Fruit fly (Drosophila melanogaster) whole organism, embryonic: ENCODE measurements around the gene Hand.
A peak's percentile ranks its signal among the peaks of the same experiment; 100 is the strongest.

Experiments
- ATbp ChIP-seq: fragments of 200-800 bp; sonication (Bioruptor generic); optimal IDR thresholded peaks from 2 replicates; lab custom pipeline; 2017; ENCODE audit warnings: missing biosample characterization, mild to moderate bottlenecking, missing genetic modification characterization, missing genetic modification reagents
- B-H1 ChIP-seq: fragments of 200-800 bp; sonication (Bioruptor generic); IDR thresholded peaks from 3 replicates; pipeline ENCODE4 v1.3.6; 2022; ENCODE audit warnings: missing biosample characterization, missing genetic modification characterization
- CG11093 ChIP-seq: fragments of 200-800 bp; sonication (Bioruptor generic); IDR thresholded peaks from 3 replicates; pipeline ENCODE4 v1.3.6; 2022; ENCODE audit warnings: missing biosample characterization, missing genetic modification characterization
- CG12769 ChIP-seq: fragments of 200-800 bp; sonication (Bioruptor generic); optimal IDR thresholded peaks from 2 replicates; lab custom pipeline; 2019; ENCODE audit warnings: missing biosample characterization, mild to moderate bottlenecking, missing genetic modification characterization, moderate library complexity
- CG14860 ChIP-seq: fragments of 200-800 bp; sonication (Bioruptor generic); IDR thresholded peaks from 3 replicates; pipeline ENCODE4 v1.3.6; 2022; ENCODE audit warnings: missing biosample characterization, missing genetic modification characterization; ENCODE audit not compliant: partially characterized antibody
- CG15073 ChIP-seq: fragments of 200-800 bp; sonication (Bioruptor generic); optimal IDR thresholded peaks from 2 replicates; lab custom pipeline; 2016; ENCODE audit warnings: missing biosample characterization, missing genetic modification characterization
- CG16779 ChIP-seq: fragments of 200-800 bp; sonication (Bioruptor generic); IDR thresholded peaks from 2 replicates; pipeline ENCODE4 v1.3.6; 2022; ENCODE audit warnings: missing biosample characterization, missing genetic modification characterization
- CG16813 ChIP-seq: fragments of 200-800 bp; sonication (Bioruptor generic); IDR thresholded peaks from 3 replicates; pipeline ENCODE4 v1.3.6; 2022; ENCODE audit warnings: missing biosample characterization, missing genetic modification characterization; ENCODE audit not compliant: partially characterized antibody
- CG3065 ChIP-seq: fragments of 200-800 bp; sonication (Bioruptor generic); optimal IDR thresholded peaks from 2 replicates; lab custom pipeline; 2016; ENCODE audit warnings: missing biosample characterization, missing genetic modification characterization
- CG32772 ChIP-seq: fragments of 200-800 bp; sonication (Bioruptor generic); IDR thresholded peaks from 2 replicates; pipeline ENCODE4 v1.3.6; 2022; ENCODE audit warnings: missing biosample characterization, missing genetic modification characterization
- CG33557 ChIP-seq: fragments of 200-800 bp; sonication (Bioruptor generic); optimal IDR thresholded peaks from 2 replicates; lab custom pipeline; 2019; ENCODE audit warnings: missing biosample characterization, mild to moderate bottlenecking, missing genetic modification characterization, moderate library complexity
- CG42726 ChIP-seq: fragments of 200-800 bp; sonication (Bioruptor generic); IDR thresholded peaks from 2 replicates; pipeline ENCODE4 v1.3.6; 2022; ENCODE audit warnings: missing biosample characterization, missing genetic modification characterization; ENCODE audit not compliant: partially characterized antibody
- CG4282 ChIP-seq: fragments of 200-800 bp; sonication (Bioruptor generic); optimal IDR thresholded peaks from 2 replicates; lab custom pipeline; 2016; ENCODE audit warnings: missing biosample characterization, missing genetic modification characterization
- CG4360 ChIP-seq: fragments of 200-800 bp; sonication (Bioruptor generic); IDR thresholded peaks from 2 replicates; pipeline ENCODE4 v1.3.6; 2022; ENCODE audit warnings: missing biosample characterization, missing genetic modification characterization
- CG43689 ChIP-seq: fragments of 200-800 bp; sonication (Bioruptor generic); IDR thresholded peaks from 2 replicates; pipeline ENCODE4 v1.3.6; 2022; ENCODE audit warnings: missing biosample characterization, missing genetic modification characterization
- CG5953 ChIP-seq: fragments of 200-800 bp; sonication (Bioruptor generic); IDR thresholded peaks from 2 replicates; pipeline ENCODE4 v1.3.6; 2022; ENCODE audit warnings: missing biosample characterization, missing genetic modification characterization
- CG6175 ChIP-seq: fragments of 200-800 bp; sonication (Bioruptor generic); IDR thresholded peaks from 3 replicates; pipeline ENCODE4 v1.3.6; 2022; ENCODE audit warnings: missing biosample characterization, missing genetic modification characterization
- CG6689 ChIP-seq: fragments of 200-800 bp; sonication (Bioruptor generic); IDR thresholded peaks from 2 replicates; pipeline ENCODE4 v1.3.6; 2022; ENCODE audit warnings: missing biosample characterization, missing genetic modification characterization
- CG8359 ChIP-seq: fragments of 200-800 bp; sonication (Bioruptor generic); optimal IDR thresholded peaks from 2 replicates; lab custom pipeline; 2017; ENCODE audit warnings: missing biosample characterization, mild to moderate bottlenecking, missing genetic modification characterization, borderline replicate concordance
- CG9727 ChIP-seq: fragments of 200-800 bp; sonication (Bioruptor generic); optimal IDR thresholded peaks from 3 replicates; lab custom pipeline; 2017; ENCODE audit warnings: missing biosample characterization, mild to moderate bottlenecking, missing genetic modification characterization
- CG9797 ChIP-seq: fragments of 200-800 bp; sonication (Bioruptor generic); optimal IDR thresholded peaks from 3 replicates; lab custom pipeline; 2018; ENCODE audit warnings: missing biosample characterization, mild to moderate bottlenecking, missing genetic modification characterization
- CG9876 ChIP-seq: fragments of 200-800 bp; sonication (Bioruptor generic); optimal IDR thresholded peaks from 2 replicates; lab custom pipeline; 2016; ENCODE audit warnings: missing biosample characterization, missing genetic modification characterization
- Dbx ChIP-seq: fragments of 200-800 bp; sonication (Bioruptor generic); IDR thresholded peaks from 3 replicates; pipeline ENCODE4 v1.3.6; 2022; ENCODE audit warnings: missing biosample characterization, missing genetic modification characterization
- Dref ChIP-seq: fragments of 200-800 bp; sonication (Bioruptor generic); IDR thresholded peaks from 2 replicates; pipeline ENCODE4 v1.3.6; 2022; ENCODE audit warnings: missing biosample characterization, missing genetic modification characterization
- Elba2 ChIP-seq: fragments of 200-800 bp; sonication (Bioruptor generic); optimal IDR thresholded peaks from 3 replicates; lab custom pipeline; 2016; ENCODE audit warnings: missing biosample characterization, missing genetic modification characterization
- H15 ChIP-seq: fragments of 200-800 bp; sonication (Bioruptor generic); IDR thresholded peaks from 3 replicates; pipeline ENCODE4 v1.3.6; 2022; ENCODE audit warnings: missing biosample characterization, missing genetic modification characterization
- HHEX ChIP-seq: fragments of 200-800 bp; sonication (Bioruptor generic); optimal IDR thresholded peaks from 3 replicates; lab custom pipeline; 2017; ENCODE audit warnings: missing biosample characterization, mild to moderate bottlenecking, missing genetic modification characterization, missing genetic modification reagents
- Hsf ChIP-seq: fragments of 200-800 bp; sonication (Bioruptor generic); optimal IDR thresholded peaks from 3 replicates; lab custom pipeline; 2016; ENCODE audit warnings: missing biosample characterization, missing genetic modification characterization
- NK7.1 ChIP-seq: fragments of 200-800 bp; sonication (Bioruptor generic); optimal IDR thresholded peaks from 3 replicates; lab custom pipeline; 2016; ENCODE audit warnings: missing biosample characterization, missing genetic modification characterization
- Rfx ChIP-seq: fragments of 200-800 bp; sonication (Bioruptor generic); IDR thresholded peaks from 2 replicates; pipeline ENCODE4 v1.3.6; 2022; ENCODE audit warnings: missing biosample characterization, missing genetic modification characterization
- Ssrp ChIP-seq: fragments of 200-800 bp; sonication (Bioruptor generic); optimal IDR thresholded peaks from 2 replicates; lab custom pipeline; 2018; ENCODE audit warnings: missing biosample characterization, mild to moderate bottlenecking, missing genetic modification characterization, moderate library complexity
- ara ChIP-seq: fragments of 200-800 bp; sonication (Bioruptor generic); IDR thresholded peaks from 2 replicates; pipeline ENCODE4 v1.3.6; 2022; ENCODE audit warnings: missing biosample characterization, missing genetic modification characterization
- cas ChIP-seq: fragments of 200-800 bp; sonication (Bioruptor generic); IDR thresholded peaks from 2 replicates; pipeline ENCODE4 v1.3.6; 2022; ENCODE audit warnings: missing biosample characterization, missing genetic modification characterization
- exex ChIP-seq: fragments of 200-800 bp; sonication (Bioruptor generic); optimal IDR thresholded peaks from 4 replicates; lab custom pipeline; 2018; ENCODE audit warnings: missing biosample characterization, mild to moderate bottlenecking, missing genetic modification characterization, moderate library complexity
- gt ChIP-seq: fragments of 200-800 bp; sonication (Bioruptor generic); IDR thresholded peaks from 2 replicates; pipeline ENCODE4 v1.3.6; 2022; ENCODE audit warnings: missing biosample characterization, missing genetic modification characterization
- hbn ChIP-seq: fragments of 200-800 bp; sonication (Bioruptor generic); IDR thresholded peaks from 2 replicates; pipeline ENCODE4 v1.3.6; 2022; ENCODE audit warnings: missing biosample characterization, missing genetic modification characterization; ENCODE audit not compliant: partially characterized antibody
- hkb ChIP-seq, 2 experiments: fragments of 200-800 bp in 1 of 2; fragments of >200 bp in 1 of 2; sonication (Bioruptor generic) in 1 of 2; IDR thresholded peaks in 1 of 2; optimal IDR thresholded peaks in 1 of 2; 2 replicates each; pipeline versions ENCODE4 v1.3.6 to Lab custom; 2017 to 2022; ENCODE audit warnings: missing biosample characterization in 1 of 2, missing genetic modification characterization in 1 of 2
- hth ChIP-seq: fragments of >200 bp; optimal IDR thresholded peaks from 2 replicates; lab custom pipeline; 2017; ENCODE audit warnings: inconsistent platforms
- ind ChIP-seq: fragments of 200-800 bp; sonication (Bioruptor generic); optimal IDR thresholded peaks from 3 replicates; lab custom pipeline; 2016; ENCODE audit warnings: missing biosample characterization, missing genetic modification characterization
- lov ChIP-seq, 2 experiments: fragments of 200-800 bp in 1 of 2; fragments of >200 bp in 1 of 2; sonication (Bioruptor generic) in 1 of 2; IDR thresholded peaks in 1 of 2; optimal IDR thresholded peaks in 1 of 2; 2 replicates in 1 of 2; 3 replicates in 1 of 2; pipeline versions ENCODE4 v1.3.6 to Lab custom; 2017 to 2022; ENCODE audit warnings: missing biosample characterization in 1 of 2, missing genetic modification characterization in 1 of 2
- nmo ChIP-seq: fragments of 200-800 bp; sonication (Bioruptor generic); optimal IDR thresholded peaks from 2 replicates; lab custom pipeline; 2018; ENCODE audit warnings: missing biosample characterization, mild to moderate bottlenecking, missing genetic modification characterization, moderate library complexity
- oc ChIP-seq: fragments of 200-800 bp; sonication (Bioruptor generic); optimal IDR thresholded peaks from 2 replicates; lab custom pipeline; 2018; ENCODE audit warnings: missing biosample characterization, mild to moderate bottlenecking, missing genetic modification characterization, moderate library complexity
- slp2 ChIP-seq: fragments of 200-800 bp; sonication (Bioruptor generic); optimal IDR thresholded peaks from 2 replicates; lab custom pipeline; 2016; ENCODE audit warnings: missing biosample characterization, missing genetic modification characterization
- so ChIP-seq: fragments of 200-800 bp; sonication (Bioruptor generic); IDR thresholded peaks from 3 replicates; pipeline ENCODE4 v1.3.6; 2022; ENCODE audit warnings: missing biosample characterization, missing genetic modification characterization
- sr ChIP-seq: fragments of 200-800 bp; sonication (Bioruptor generic); IDR thresholded peaks from 3 replicates; pipeline ENCODE4 v1.3.6; 2022; ENCODE audit warnings: missing biosample characterization, missing genetic modification characterization
- tna ChIP-seq: fragments of 200-800 bp; sonication (Bioruptor generic); IDR thresholded peaks from 2 replicates; pipeline ENCODE4 v1.3.6; 2022; ENCODE audit warnings: missing biosample characterization, missing genetic modification characterization; ENCODE audit not compliant: partially characterized antibody
- unpg ChIP-seq: fragments of 200-800 bp; sonication (Bioruptor generic); optimal IDR thresholded peaks from 3 replicates; lab custom pipeline; 2018; ENCODE audit warnings: missing biosample characterization, mild to moderate bottlenecking, missing genetic modification characterization, moderate library complexity
- wdn ChIP-seq: fragments of 200-800 bp; sonication (Bioruptor generic); IDR thresholded peaks from 2 replicates; pipeline ENCODE4 v1.3.6; 2022; ENCODE audit warnings: missing biosample characterization, missing genetic modification characterization
- wor ChIP-seq: fragments of 200-800 bp; sonication (Bioruptor generic); IDR thresholded peaks from 2 replicates; pipeline ENCODE4 v1.3.6; 2022; ENCODE audit warnings: missing biosample characterization, missing genetic modification characterization
- zfh1 ChIP-seq: fragments of 200-800 bp; sonication (Bioruptor generic); IDR thresholded peaks from 3 replicates; pipeline ENCODE4 v1.3.6; 2022; ENCODE audit warnings: missing biosample characterization, missing genetic modification characterization

The Hand gene

DNA sequence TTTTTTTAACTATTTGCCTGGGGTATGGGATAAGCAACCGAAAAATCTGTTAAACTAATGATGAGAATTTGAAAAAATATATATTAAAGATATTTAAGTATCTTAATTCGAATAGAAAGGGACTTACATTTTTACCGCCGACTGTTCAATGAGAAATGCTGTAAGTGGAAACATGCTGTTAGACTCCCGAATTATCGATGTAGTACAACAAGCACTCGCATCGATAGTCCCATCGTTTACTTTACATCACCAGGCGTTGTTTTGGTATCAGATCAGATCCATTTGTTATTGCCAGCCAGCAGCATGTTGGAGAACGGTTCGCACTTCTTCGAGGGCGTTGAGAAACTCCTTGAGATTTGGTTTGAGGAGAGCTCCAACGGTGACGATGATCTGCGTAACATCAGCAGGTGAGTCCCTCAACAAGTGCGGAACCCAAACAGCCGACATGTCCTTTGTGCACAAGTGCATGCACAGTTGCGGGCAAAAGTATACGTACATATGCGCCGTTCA is 44.1 kb upstream of the Hand start, which contains the start of gene SamDC (continued):
- TF ChIP-seq sr (GFP tag; lab: Robert Waterston, UW) (no peak), CG43689 (GFP tag; lab: Robert Waterston, UW) (no peak), Dbx (GFP tag; lab: Robert Waterston, UW) (peak; percentile 73; the same call in 2 of the 3 replicates), Hsf (GFP tag; lab: Kevin White, UChicago) (peak; percentile 36), exex (tag; lab: Kevin White, UChicago) (no peak), gt (GFP tag; lab: Robert Waterston, UW) (no peak), CG15073 (no peak), oc (tag; lab: Kevin White, UChicago) (no peak), zfh1 (peak; percentile 37; the same call in 1 of the 3 replicates), hbn (GFP tag; lab: Robert Waterston, UW) (peak; percentile 54), so (GFP tag; lab: Robert Waterston, UW) (no peak), NK7.1 (peak; percentile 27), unpg (GFP tag; lab: Kevin White, UChicago) (peak; percentile 57), Dref (GFP tag; lab: Robert Waterston, UW) (peak; percentile 91), Ssrp (tag; lab: Kevin White, UChicago) (peak; percentile 57), tna (peak; percentile 77), cas (GFP tag; lab: Robert Waterston, UW) (0 out of 2 replicates have a peak, but pooled peaks have one; percentile 13), Elba2 (GFP tag; lab: Kevin White, UChicago) (no peak), CG6175 (GFP tag; lab: Robert Waterston, UW) (no peak), CG5953 (GFP tag; lab: Robert Waterston, UW) (no peak), hth (lab: Kevin White, UChicago) (no peak), wor (GFP tag; lab: Robert Waterston, UW) (no peak), CG8359 (GFP tag; lab: Kevin White, UChicago) (no peak), CG3065 (GFP tag; lab: Kevin White, UChicago) (no peak), ATbp (GFP tag; lab: Kevin White, UChicago) (no peak), CG16779 (no peak), hkb (optimal IDR thresholded peaks at IDR 0.05; lab: Kevin White, UChicago) (no peak), hkb (GFP tag; IDR thresholded peaks at IDR 0.05; lab: Robert Waterston, UW) (peak; percentile 53; the same call in 1 of the 2 replicates), ara (GFP tag; lab: Robert Waterston, UW) (peak; percentile 58; the same call in 1 of the 2 replicates), CG9727 (GFP tag; lab: Kevin White, UChicago) (no peak), CG16813 (GFP tag; lab: Robert Waterston, UW) (peak; percentile 81), CG9876 (no peak), CG33557 (GFP tag; lab: Kevin White, UChicago) (no peak), B-H1 (GFP tag; lab: Robert Waterston, UW) (no peak; the same call in 2 of the 3 replicates), CG4282 (no peak), CG11093 (GFP tag; lab: Robert Waterston, UW) (no peak), lov (optimal IDR thresholded peaks at IDR 0.05; lab: Kevin White, UChicago) (no peak), lov (GFP tag; IDR thresholded peaks at IDR 0.05; lab: Robert Waterston, UW) (no peak), Rfx (GFP tag; lab: Robert Waterston, UW) (peak; percentile 69), CG14860 (GFP tag; lab: Robert Waterston, UW) (peak; percentile 61), CG12769 (tag; lab: Kevin White, UChicago) (peak; percentile 32), slp2 (GFP tag; lab: Kevin White, UChicago) (no peak), CG32772 (GFP tag; lab: Robert Waterston, UW) (no peak), CG42726 (GFP tag; lab: Robert Waterston, UW) (peak; percentile 82; the same call in 1 of the 2 replicates), wdn (GFP tag; lab: Robert Waterston, UW) (no peak), H15 (GFP tag; lab: Robert Waterston, UW) (no peak), CG6689 (GFP tag; lab: Robert Waterston, UW) (0 out of 2 replicates have a peak, but pooled peaks have one; percentile 24), nmo (GFP tag; lab: Kevin White, UChicago) (peak; percentile 46), CG9797 (peak; percentile 44), ind (GFP tag; lab: Kevin White, UChicago) (peak; percentile 25), HHEX (GFP tag; lab: Kevin White, UChicago) (peak; percentile 48), CG4360 (GFP tag; lab: Robert Waterston, UW) (0 out of 2 replicates have a peak, but pooled peaks have one; percentile 31)
